Worm (Caenorhabditis elegans): Measurements from ENCODE around the gene dlc-5.
A peak's percentile ranks its signal among the peaks of the same experiment; 100 is the strongest.

DNA sequence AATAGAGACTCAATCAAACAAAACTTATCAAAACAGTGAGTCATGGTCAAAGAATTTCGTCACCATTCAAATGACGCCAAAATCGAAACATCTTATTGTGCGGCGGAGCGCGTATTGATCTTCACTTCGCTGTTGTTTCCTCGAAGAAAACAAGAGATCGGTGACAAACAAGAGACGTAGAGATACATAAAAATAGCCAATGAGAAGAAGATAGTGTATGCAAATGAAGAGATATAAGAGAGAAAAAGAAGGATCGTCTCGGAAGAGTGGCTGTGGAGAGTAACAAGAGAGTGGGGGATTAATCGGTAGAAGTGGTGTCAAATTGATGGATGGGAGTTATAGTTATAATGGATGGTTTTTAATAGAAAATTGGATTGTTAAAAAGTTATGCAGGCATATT lies 36.7 kb downstream of the dlc-5 start:
- no peak for TF ChIP-seq hlh-30 (tag; optimal IDR thresholded peaks at IDR 0.05; ENCODE audit: insufficient read depth)
- no peak for TF ChIP-seq ceh-22 (tag; optimal IDR thresholded peaks at IDR 0.05)
- no peak for TF ChIP-seq fkh-10 (GFP tag; optimal IDR thresholded peaks at IDR 0.05)
- peak; percentile 66 for TF ChIP-seq ceh-48 (tag; optimal IDR thresholded peaks at IDR 0.05)

Measured in whole organism, late embryonic.